Fruit fly (Drosophila melanogaster): ENCODE results near the gene robo2.

DNA sequence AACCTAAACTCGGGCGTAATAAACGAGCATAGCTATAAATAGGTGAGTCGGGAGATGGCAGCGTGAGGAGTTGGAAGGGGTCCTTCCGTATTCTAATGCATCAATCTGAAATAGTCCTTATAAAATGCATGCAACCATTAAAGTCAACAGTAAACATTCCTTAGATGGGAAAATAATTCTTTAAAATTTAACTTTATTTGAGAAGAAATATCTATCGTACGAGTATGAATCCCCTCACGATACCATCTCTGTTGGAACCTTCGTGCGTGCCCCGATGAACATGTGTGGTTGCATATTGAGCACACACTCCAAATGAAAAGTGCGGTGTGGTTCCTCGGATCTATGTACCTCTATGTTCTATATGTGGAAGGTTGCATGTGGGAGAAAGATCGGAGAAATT lies 41.9 kb upstream of the robo2 start:
- TF ChIP-seq Med (GFP tag): peak; percentile 78
- no peak for TF ChIP-seq Trl (optimal IDR thresholded peaks at IDR 0.05)
- TF ChIP-seq Trl (GFP tag; optimal IDR thresholded peaks at IDR 0.05): no peak
- no peak for TF ChIP-seq usp (GFP tag; optimal IDR thresholded peaks at IDR 0.05)
- peak; percentile 86 for TF ChIP-seq CG10959 (GFP tag; IDR thresholded peaks at IDR 0.05)
- no peak for TF ChIP-seq CTCF (GFP tag; optimal IDR thresholded peaks at IDR 0.05)
- TF ChIP-seq CG18619 (GFP tag; optimal IDR thresholded peaks at IDR 0.05): no peak
- TF ChIP-seq sim (GFP tag; IDR thresholded peaks at IDR 0.05): no peak
- no peak for TF ChIP-seq insv (GFP tag; optimal IDR thresholded peaks at IDR 0.05)
- TF ChIP-seq CG14860 (GFP tag; IDR thresholded peaks at IDR 0.05; ENCODE audit: partially characterized antibody): peak; percentile 70
- TF ChIP-seq CG4424 (GFP tag; optimal IDR thresholded peaks at IDR 0.05): peak; percentile 22
- TF ChIP-seq MBD-R2 (GFP tag; IDR thresholded peaks at IDR 0.05): no peak
